Fruit fly (Drosophila melanogaster) whole organism, wandering third instar larva: ENCODE results near the gene CG12279.

ENCODE experiments used
- br ChIP-seq: fragments of 200-800 bp; sonication (Bioruptor generic); optimal IDR thresholded peaks from 2 replicates; lab custom pipeline; 2016; ENCODE audit warnings: missing biosample characterization, missing genetic modification characterization
- fru ChIP-seq: fragments of 200-800 bp; sonication (Bioruptor generic); optimal IDR thresholded peaks from 3 replicates; lab custom pipeline; 2016; ENCODE audit warnings: missing biosample characterization, mild to moderate bottlenecking, missing genetic modification characterization
- h ChIP-seq: fragments of 200-800 bp; sonication (Bioruptor generic); optimal IDR thresholded peaks from 3 replicates; lab custom pipeline; 2016; ENCODE audit warnings: missing biosample characterization, mild to moderate bottlenecking, missing genetic modification characterization
- pan ChIP-seq: fragments of >200 bp; optimal IDR thresholded peaks from 2 replicates; lab custom pipeline; 2017

dm6 chr3R:12691422-12692101, 13.3 kb upstream of the CG12279 start, which contains the start of gene Arp1:
- TF ChIP-seq fru (GFP tag; lab: Kevin White, UChicago) (no peak), h (GFP tag; lab: Kevin White, UChicago) (no peak), pan (lab: Kevin White, UChicago) (no peak), br (GFP tag; lab: Kevin White, UChicago) (no peak)
